Worm (Caenorhabditis elegans) whole organism, L1 larva: ENCODE data around the gene F46B6.12.

ENCODE experiments used
- C04F5.9 ChIP-seq: sonication (generic microtip); optimal IDR thresholded peaks from 2 replicates; lab custom pipeline; 2016; ENCODE audit warnings: missing genetic modification characterization, missing compliant biosample characterization
- Y116A8C.19 ChIP-seq: sonication (generic microtip); optimal IDR thresholded peaks from 2 replicates; lab custom pipeline; 2016; ENCODE audit warnings: missing compliant biosample characterization, missing genetic modification characterization, borderline replicate concordance
- aha-1 ChIP-seq: fragments of 150-350 bp; optimal IDR thresholded peaks from 2 replicates; lab custom pipeline; 2014; ENCODE audit warnings: missing biosample characterization, missing genetic modification characterization
- aly-2 ChIP-seq: fragments of 150-350 bp; optimal IDR thresholded peaks from 2 replicates; lab custom pipeline; 2014; ENCODE audit warnings: missing biosample characterization, missing genetic modification characterization
- blmp-1 ChIP-seq: fragments of 150-350 bp; optimal IDR thresholded peaks from 2 replicates; lab custom pipeline; 2014; ENCODE audit warnings: missing biosample characterization, missing genetic modification characterization
- ceh-63 ChIP-seq: fragments of 200-800 bp; sonication (Bioruptor generic); optimal IDR thresholded peaks from 2 replicates; lab custom pipeline; 2018; ENCODE audit warnings: mild to moderate bottlenecking, missing genetic modification characterization, missing compliant biosample characterization
- ceh-82 ChIP-seq, 3 experiments: fragments of 150-350 bp in 1 of 3; sonication (generic microtip) in 2 of 3; optimal IDR thresholded peaks; 2 replicates each; lab custom pipeline; 2014 to 2017; ENCODE audit warnings: missing biosample characterization in 3 of 3, missing genetic modification characterization in 3 of 3
- ceh-88 ChIP-seq: fragments of 200-800 bp; sonication (Bioruptor generic); IDR thresholded peaks from 2 replicates; pipeline ENCODE4 v1.3.6; 2022; ENCODE audit warnings: missing genetic modification characterization, missing compliant biosample characterization
- ceh-90 ChIP-seq: sonication (generic microtip); optimal IDR thresholded peaks from 2 replicates; lab custom pipeline; 2016; ENCODE audit warnings: missing genetic modification characterization, missing compliant biosample characterization
- ces-1 ChIP-seq: fragments of 150-350 bp; optimal IDR thresholded peaks from 2 replicates; lab custom pipeline; 2014; ENCODE audit warnings: missing biosample characterization, missing genetic modification reagents, missing genetic modification characterization
- dpl-1 ChIP-seq, 3 experiments: fragments of 150-350 bp in 2 of 3; sonication (generic microtip) in 1 of 3; optimal IDR thresholded peaks; 2 replicates each; lab custom pipeline; 2014 to 2017; ENCODE audit warnings: missing biosample characterization in 3 of 3, missing genetic modification characterization in 3 of 3, missing genetic modification reagents in 3 of 3
- efl-3 ChIP-seq: fragments of 200-800 bp; sonication (Bioruptor generic); optimal IDR thresholded peaks from 2 replicates; lab custom pipeline; 2018; ENCODE audit warnings: mild to moderate bottlenecking, missing genetic modification characterization, missing compliant biosample characterization
- elt-2 ChIP-seq: sonication (generic microtip); optimal IDR thresholded peaks from 2 replicates; lab custom pipeline; 2016; ENCODE audit warnings: missing genetic modification characterization, mild to moderate bottlenecking, inconsistent platforms, missing compliant biosample characterization, missing genetic modification reagents
- elt-3 ChIP-seq, 6 experiments: fragments of 150-350 bp in 1 of 6; sonication (generic microtip); optimal IDR thresholded peaks; 2 replicates each; lab custom pipeline; 2017 to 2018; ENCODE audit warnings: missing biosample characterization in 6 of 6, missing genetic modification characterization in 6 of 6, inconsistent platforms in 1 of 6
- fkh-4 ChIP-seq: sonication (generic microtip); optimal IDR thresholded peaks from 2 replicates; lab custom pipeline; 2016; ENCODE audit warnings: missing compliant biosample characterization, missing genetic modification characterization, borderline replicate concordance
- grh-1 ChIP-seq: fragments of 200-800 bp; sonication (Bioruptor generic); IDR thresholded peaks from 2 replicates; pipeline ENCODE4 v1.3.6; 2022; ENCODE audit warnings: missing genetic modification reagents, missing genetic modification characterization, missing compliant biosample characterization
- hlh-4 ChIP-seq: sonication (generic microtip); optimal IDR thresholded peaks from 2 replicates; lab custom pipeline; 2016; ENCODE audit warnings: mild to moderate bottlenecking, missing genetic modification characterization, missing compliant biosample characterization
- isw-1 ChIP-seq: fragments of 200-800 bp; sonication (Bioruptor generic); IDR thresholded peaks from 2 replicates; pipeline ENCODE4 v1.3.6; 2022; ENCODE audit warnings: missing genetic modification characterization, missing compliant biosample characterization
- lin-35 ChIP-seq, 2 experiments: fragments of 150-350 bp; optimal IDR thresholded peaks; 2 replicates each; lab custom pipeline; 2014; ENCODE audit warnings: missing biosample characterization in 2 of 2, missing genetic modification characterization in 2 of 2, missing genetic modification reagents in 2 of 2
- mdl-1 ChIP-seq, 2 experiments: fragments of 150-350 bp; optimal IDR thresholded peaks; 2 replicates each; lab custom pipeline; 2014 to 2017; ENCODE audit warnings: missing biosample characterization in 2 of 2, missing genetic modification characterization in 2 of 2, inconsistent platforms in 1 of 2
- mef-2 ChIP-seq: fragments of 150-350 bp; optimal IDR thresholded peaks from 2 replicates; lab custom pipeline; 2014; ENCODE audit warnings: missing biosample characterization, missing genetic modification characterization
- nhr-12 ChIP-seq: sonication (generic microtip); optimal IDR thresholded peaks from 2 replicates; lab custom pipeline; 2017; ENCODE audit warnings: missing biosample characterization, missing genetic modification characterization
- nhr-237 ChIP-seq: fragments of 150-350 bp; optimal IDR thresholded peaks from 2 replicates; lab custom pipeline; 2014; ENCODE audit warnings: missing biosample characterization, missing genetic modification characterization
- nhr-71 ChIP-seq: sonication (generic microtip); optimal IDR thresholded peaks from 2 replicates; lab custom pipeline; 2016; ENCODE audit warnings: mild to moderate bottlenecking, missing genetic modification characterization, moderate library complexity, missing compliant biosample characterization
- nhr-77 ChIP-seq: fragments of 150-350 bp; optimal IDR thresholded peaks from 2 replicates; lab custom pipeline; 2014; ENCODE audit warnings: missing biosample characterization, missing genetic modification characterization
- nhr-84 ChIP-seq: sonication (generic microtip); optimal IDR thresholded peaks from 2 replicates; lab custom pipeline; 2017; ENCODE audit warnings: missing biosample characterization, missing genetic modification characterization
- nhr-85 ChIP-seq: sonication (generic microtip); peaks from one replicate; lab custom pipeline; 2016; ENCODE audit warnings: missing genetic modification characterization, inconsistent platforms, missing compliant biosample characterization
- pag-3 ChIP-seq: sonication (generic microtip); optimal IDR thresholded peaks from 2 replicates; lab custom pipeline; 2017; ENCODE audit warnings: missing genetic modification characterization, mild to moderate bottlenecking, missing compliant biosample characterization, antibody characterized with exemption, borderline replicate concordance; ENCODE audit not compliant: insufficient read depth
- pax-3 ChIP-seq: fragments of 200-800 bp; sonication (Bioruptor generic); optimal IDR thresholded peaks from 2 replicates; lab custom pipeline; 2018; ENCODE audit warnings: mild to moderate bottlenecking, missing genetic modification characterization, moderate library complexity, missing compliant biosample characterization
- rnt-1 ChIP-seq: sonication (generic microtip); optimal IDR thresholded peaks from 2 replicates; lab custom pipeline; 2016; ENCODE audit warnings: mild to moderate bottlenecking, missing genetic modification characterization, moderate library complexity, missing compliant biosample characterization
- snpc-4 ChIP-seq: fragments of 150-350 bp; optimal IDR thresholded peaks from 2 replicates; lab custom pipeline; 2014; ENCODE audit warnings: missing biosample characterization, missing genetic modification characterization
- sptf-1 ChIP-seq: fragments of 150-350 bp; optimal IDR thresholded peaks from 2 replicates; lab custom pipeline; 2014; ENCODE audit warnings: missing biosample characterization, missing genetic modification characterization
- tbx-2 ChIP-seq: sonication (generic microtip); optimal IDR thresholded peaks from 2 replicates; lab custom pipeline; 2016; ENCODE audit warnings: missing genetic modification characterization, missing compliant biosample characterization
- tlp-1 ChIP-seq: fragments of 150-350 bp; optimal IDR thresholded peaks from 2 replicates; lab custom pipeline; 2014; ENCODE audit warnings: missing biosample characterization, missing genetic modification characterization
- unc-62 ChIP-seq: fragments of 150-350 bp; optimal IDR thresholded peaks from 2 replicates; lab custom pipeline; 2014; ENCODE audit warnings: missing biosample characterization, missing genetic modification reagents, missing genetic modification characterization
- unc-86 ChIP-seq: sonication (generic microtip); optimal IDR thresholded peaks from 2 replicates; lab custom pipeline; 2016; ENCODE audit warnings: missing genetic modification characterization, missing compliant biosample characterization
- unc-98 ChIP-seq: fragments of 200-800 bp; sonication (Bioruptor generic); IDR thresholded peaks from 2 replicates; pipeline ENCODE4 v1.3.6; 2022; ENCODE audit warnings: missing genetic modification characterization, missing compliant biosample characterization
- xbp-1 ChIP-seq: sonication (generic microtip); optimal IDR thresholded peaks from 2 replicates; lab custom pipeline; 2016; ENCODE audit warnings: missing genetic modification characterization, missing compliant biosample characterization
- zag-1 ChIP-seq: fragments of 150-350 bp; optimal IDR thresholded peaks from 2 replicates; lab custom pipeline; 2014; ENCODE audit warnings: missing biosample characterization, missing genetic modification characterization
- ztf-11 ChIP-seq, 2 experiments: sonication (generic microtip); optimal IDR thresholded peaks; 2 replicates each; lab custom pipeline; 2016 to 2017; ENCODE audit warnings: missing genetic modification characterization in 2 of 2, missing biosample characterization in 1 of 2, missing compliant biosample characterization in 1 of 2

Gene F46B6.12

ce11 chrV:9730743-9731706 lies 44.6 kb downstream of the F46B6.12 start (continued):
- peak; percentile 25 for TF ChIP-seq zag-1 (tag; lab: Kevin White, UChicago)
- TF ChIP-seq aha-1 (tag; lab: Kevin White, UChicago): no peak
- TF ChIP-seq sptf-1: no peak
- TF ChIP-seq grh-1: no peak; the same call in none of the 2 replicates
- TF ChIP-seq pag-3 (tag; lab: Kevin White, UChicago): no peak
- TF ChIP-seq snpc-4 (tag; lab: Kevin White, UChicago): peak; percentile 80
- peak in 1 of 2 experiments; percentile 82 for TF ChIP-seq ztf-11 (tag; optimal IDR thresholded peaks at IDR 0.05; lab: Kevin White, UChicago)
- peak; percentile 91 for TF ChIP-seq elt-2 (tag; lab: Kevin White, UChicago)
- peak; percentile 86 to 87 for TF ChIP-seq lin-35 (GFP tag; optimal IDR thresholded peaks at IDR 0.05; lab: Kevin White, UChicago)
- peak; percentile 94 for TF ChIP-seq nhr-77
- TF ChIP-seq fkh-4 (tag; lab: Kevin White, UChicago): peak; percentile 40
- TF ChIP-seq mdl-1 (tag; optimal IDR thresholded peaks at IDR 0.05; lab: Kevin White, UChicago): peak; percentile 74 to 97
- TF ChIP-seq nhr-85: peak; percentile 96
- peak; percentile 60 for TF ChIP-seq C04F5.9
- peak; percentile 97 for TF ChIP-seq tbx-2 (tag; lab: Kevin White, UChicago)
- TF ChIP-seq rnt-1 (tag; lab: Kevin White, UChicago): peak; percentile 70
- TF ChIP-seq xbp-1: peak; percentile 98
- no peak for TF ChIP-seq hlh-4 (tag; lab: Kevin White, UChicago)
- TF ChIP-seq ces-1 (GFP tag; lab: Kevin White, UChicago): peak; percentile 23
- no peak for TF ChIP-seq Y116A8C.19 (tag; lab: Kevin White, UChicago)
- peak; percentile 96 for TF ChIP-seq unc-86 (tag; lab: Kevin White, UChicago)
- TF ChIP-seq ceh-82 (tag; optimal IDR thresholded peaks at IDR 0.05; lab: Kevin White, UChicago): peak; percentile 57 to 95 (median 83)
- peak; percentile 91 for TF ChIP-seq aly-2
- peak; percentile 98 for TF ChIP-seq nhr-71 (tag; lab: Kevin White, UChicago)
- peak; percentile 90 for TF ChIP-seq isw-1 (GFP tag; lab: Robert Waterston, UW)
- no peak for TF ChIP-seq unc-62 (GFP tag; lab: Kevin White, UChicago)
- TF ChIP-seq nhr-84 (tag; lab: Kevin White, UChicago): no peak
- peak; percentile 82 for TF ChIP-seq mef-2
- no peak for TF ChIP-seq ceh-63 (GFP tag; lab: Kevin White, UChicago)
- peak; percentile 11 for TF ChIP-seq nhr-12 (tag; lab: Kevin White, UChicago)
- peak; percentile 87 for TF ChIP-seq ceh-88 (GFP tag; lab: Robert Waterston, UW)
- TF ChIP-seq blmp-1: peak; percentile 89
- no peak for TF ChIP-seq ceh-90
- TF ChIP-seq dpl-1 (GFP tag; optimal IDR thresholded peaks at IDR 0.05; lab: Kevin White, UChicago): peak; percentile 65 to 77 (median 68)
- TF ChIP-seq efl-3 (GFP tag; lab: Kevin White, UChicago): peak; percentile 49
- TF ChIP-seq elt-3 (tag; optimal IDR thresholded peaks at IDR 0.05; lab: Kevin White, UChicago): peak in 3 of 6 experiments; percentile 50 to 81 (median 72)
- TF ChIP-seq nhr-237: peak; percentile 59
- peak; percentile 87 for TF ChIP-seq pax-3 (tag; lab: Kevin White, UChicago)
- TF ChIP-seq unc-98 (GFP tag; lab: Robert Waterston, UW): no peak; the same call in 1 of the 2 replicates
- no peak for TF ChIP-seq tlp-1 (tag; lab: Kevin White, UChicago)
